Worm (Caenorhabditis elegans) whole organism, mixed stage, embryonic: Measurements from ENCODE around the gene ZK218.1.

Experiments used
- elt-1 ChIP-seq: sonication (generic microtip); optimal IDR thresholded peaks from 2 replicates; lab custom pipeline; 2017; ENCODE audit warnings: missing genetic modification characterization, mild to moderate bottlenecking, missing compliant biosample characterization, antibody characterized with exemption, moderate library complexity, borderline replicate concordance; ENCODE audit not compliant: insufficient read depth
- lsy-2 ChIP-seq: fragments of 150-350 bp; optimal IDR thresholded peaks from 2 replicates; lab custom pipeline; 2014; ENCODE audit warnings: missing biosample characterization, missing genetic modification characterization
- mab-5 ChIP-seq: fragments of 150-350 bp; optimal IDR thresholded peaks from 2 replicates; lab custom pipeline; 2014; ENCODE audit warnings: missing biosample characterization, missing genetic modification characterization
- mep-1 ChIP-seq: fragments of 150-350 bp; optimal IDR thresholded peaks from 2 replicates; lab custom pipeline; 2017; ENCODE audit warnings: missing biosample characterization, missing genetic modification reagents, missing genetic modification characterization, inconsistent platforms
- nhr-28 ChIP-seq: fragments of 150-350 bp; optimal IDR thresholded peaks from 2 replicates; lab custom pipeline; 2014; ENCODE audit warnings: missing biosample characterization, missing genetic modification characterization
- snpc-4 ChIP-seq: fragments of 150-350 bp; optimal IDR thresholded peaks from 2 replicates; lab custom pipeline; 2014; ENCODE audit warnings: missing biosample characterization, missing genetic modification characterization
- sptf-1 ChIP-seq: sonication (generic microtip); optimal IDR thresholded peaks from 2 replicates; lab custom pipeline; 2017; ENCODE audit warnings: mild to moderate bottlenecking, missing genetic modification characterization, moderate library complexity, missing compliant biosample characterization
- unc-62 ChIP-seq: fragments of 150-350 bp; optimal IDR thresholded peaks from 2 replicates; lab custom pipeline; 2014; ENCODE audit warnings: missing biosample characterization, missing genetic modification reagents, missing genetic modification characterization

DNA sequence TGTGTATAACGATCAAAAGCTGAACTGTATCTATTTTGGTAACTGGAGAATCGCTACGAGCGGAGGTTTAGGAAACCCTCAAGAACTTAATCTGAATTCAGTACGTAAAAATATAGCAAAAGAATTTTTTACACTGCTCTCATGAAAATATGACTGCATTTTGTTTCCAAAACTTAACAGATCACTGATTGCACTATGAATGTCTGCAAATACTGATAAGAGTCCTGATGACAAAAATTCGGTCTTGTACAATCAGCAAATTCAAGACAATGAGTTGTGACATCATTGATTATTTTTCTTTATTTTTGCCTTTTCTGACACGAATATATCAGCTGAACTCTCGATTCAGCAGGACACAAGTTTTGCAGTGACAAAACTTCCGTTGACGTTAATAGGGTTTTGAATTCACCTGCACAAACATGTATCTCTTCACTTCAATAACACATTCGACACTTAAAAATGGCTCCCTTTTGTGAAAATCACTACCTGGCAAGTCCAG lies 2.4 kb upstream of the ZK218.1 start, which contains the start of gene srh-237:
- no peak for TF ChIP-seq mab-5
- no peak for TF ChIP-seq elt-1 (tag; lab: Kevin White, UChicago)
- no peak for TF ChIP-seq lsy-2 (tag; lab: Kevin White, UChicago)
- no peak for TF ChIP-seq unc-62 (GFP tag; lab: Kevin White, UChicago)
- TF ChIP-seq mep-1 (tag; lab: Kevin White, UChicago): no peak
- TF ChIP-seq nhr-28 (tag; lab: Kevin White, UChicago): no peak
- no peak for TF ChIP-seq snpc-4 (tag; lab: Kevin White, UChicago)
- TF ChIP-seq sptf-1 (tag; lab: Kevin White, UChicago): no peak
